Fruit fly (Drosophila melanogaster) Kc167 (cell line): Measurements from ENCODE around the gene Spn88Ea.

Experiments used
- Myc ChIP-seq: fragments of >200 bp; optimal IDR thresholded peaks from 2 replicates; lab custom pipeline; 2017; ENCODE audit warnings: missing external identifiers
- h ChIP-seq: fragments of >200 bp; optimal IDR thresholded peaks from 3 replicates; lab custom pipeline; 2018; ENCODE audit warnings: missing external identifiers
- psq ChIP-seq: fragments of >200 bp; optimal IDR thresholded peaks from 2 replicates; lab custom pipeline; 2017; ENCODE audit warnings: missing external identifiers
- ttk ChIP-seq: sonication (Bioruptor generic); optimal IDR thresholded peaks from 2 replicates; lab custom pipeline; 2017; ENCODE audit warnings: missing external identifiers

DNA sequence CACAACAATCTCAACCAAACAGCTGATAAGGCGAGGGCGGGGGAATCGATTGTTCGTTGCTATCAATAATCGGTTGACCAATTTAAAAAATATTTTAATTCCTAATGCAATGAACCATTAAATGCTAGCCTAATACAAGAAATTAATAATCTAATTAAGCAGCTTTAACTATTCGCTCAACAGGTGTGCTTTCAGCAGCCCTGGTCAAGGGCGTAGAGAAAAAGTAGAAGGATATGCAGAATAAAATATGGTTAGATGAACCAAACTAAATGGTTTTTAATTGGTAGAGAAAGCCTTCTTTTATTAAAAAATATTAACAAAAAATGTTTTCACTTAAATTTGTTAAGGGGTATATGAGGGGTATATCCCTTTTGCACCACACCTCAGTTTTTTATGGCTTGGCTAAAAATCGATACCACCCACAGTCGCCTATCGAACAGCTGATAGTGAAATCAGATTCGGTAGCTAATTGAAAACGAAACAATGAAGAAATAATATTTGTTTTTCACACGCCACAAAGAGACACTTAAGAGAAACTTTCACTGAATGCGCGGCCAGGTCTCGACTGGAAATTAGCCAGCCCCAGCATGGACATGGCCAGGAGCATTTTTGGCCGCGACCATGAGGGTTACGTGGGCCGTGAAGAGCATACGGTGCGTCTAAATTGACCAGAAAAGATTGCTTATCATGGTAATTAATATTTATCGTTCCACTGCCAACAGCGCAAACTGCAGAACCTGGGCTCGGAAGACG lies 12.8 kb upstream of the Spn88Ea start, which contains the start of the genes SIDL and CG12241:
- TF ChIP-seq Myc (lab: Kevin White, UChicago) (no peak), psq (lab: Kevin White, UChicago) (no peak), h (lab: Kevin White, UChicago) (no peak), ttk (lab: Kevin White, UChicago) (no peak)
